Fruit fly (Drosophila melanogaster) whole organism, adult: Measurements from ENCODE around the gene CG34124.

ENCODE experiments used
- CG1620 ChIP-seq: fragments of 200-800 bp; sonication (Bioruptor generic); optimal IDR thresholded peaks from 2 replicates; lab custom pipeline; 2016; ENCODE audit warnings: missing biosample characterization, missing genetic modification characterization
- CG5204 ChIP-seq: fragments of 200-800 bp; sonication (Bioruptor generic); optimal IDR thresholded peaks from 2 replicates; lab custom pipeline; 2016; ENCODE audit warnings: missing biosample characterization, missing genetic modification characterization
- CG7045 ChIP-seq: fragments of 200-800 bp; sonication (Bioruptor generic); optimal IDR thresholded peaks from 2 replicates; lab custom pipeline; 2017; ENCODE audit warnings: missing biosample characterization, mild to moderate bottlenecking, missing genetic modification characterization
- CG7101 ChIP-seq: fragments of 200-800 bp; sonication (Bioruptor generic); optimal IDR thresholded peaks from 2 replicates; lab custom pipeline; 2018; ENCODE audit warnings: missing biosample characterization, mild to moderate bottlenecking, missing genetic modification characterization, moderate library complexity
- bab1 ChIP-seq: fragments of 200-800 bp; sonication (Bioruptor generic); optimal IDR thresholded peaks from 3 replicates; lab custom pipeline; 2019; ENCODE audit warnings: missing biosample characterization, mild to moderate bottlenecking, missing genetic modification characterization, moderate library complexity
- cic ChIP-seq: fragments of 200-800 bp; sonication (Bioruptor generic); optimal IDR thresholded peaks from 2 replicates; lab custom pipeline; 2017; ENCODE audit warnings: missing biosample characterization, mild to moderate bottlenecking, missing genetic modification characterization, moderate library complexity
- cnc ChIP-seq, 2 experiments: fragments of >200 bp; optimal IDR thresholded peaks; 2 replicates each; lab custom pipeline; 2017
- kay ChIP-seq: fragments of 200-800 bp; sonication (Bioruptor generic); peaks from one replicate; lab custom pipeline; 2016; ENCODE audit warnings: missing biosample characterization, missing genetic modification characterization, borderline replicate concordance
- toe ChIP-seq: fragments of 200-800 bp; sonication (Bioruptor generic); optimal IDR thresholded peaks from 2 replicates; lab custom pipeline; 2016; ENCODE audit warnings: missing biosample characterization, missing genetic modification characterization

- no peak for TF ChIP-seq bab1
- TF ChIP-seq cic = peak; percentile 8
- TF ChIP-seq CG7045 = no peak
- TF ChIP-seq CG7101 (tag; lab: Kevin White, UChicago) = no peak
- no peak for TF ChIP-seq CG5204 (GFP tag; lab: Kevin White, UChicago)
- no peak for TF ChIP-seq CG1620 (GFP tag; lab: Kevin White, UChicago)
- no peak for TF ChIP-seq cnc (optimal IDR thresholded peaks at IDR 0.05; lab: Kevin White, UChicago)
- peak; percentile 79 for TF ChIP-seq kay (GFP tag; lab: Kevin White, UChicago)
- no peak for TF ChIP-seq toe (GFP tag; lab: Kevin White, UChicago)
Measured at dm6 chr2L:4998571-4999191, 40.5 kb downstream of the CG34124 start.
